Fruit fly (Drosophila melanogaster): ENCODE results near the gene Jhbp4.

DNA sequence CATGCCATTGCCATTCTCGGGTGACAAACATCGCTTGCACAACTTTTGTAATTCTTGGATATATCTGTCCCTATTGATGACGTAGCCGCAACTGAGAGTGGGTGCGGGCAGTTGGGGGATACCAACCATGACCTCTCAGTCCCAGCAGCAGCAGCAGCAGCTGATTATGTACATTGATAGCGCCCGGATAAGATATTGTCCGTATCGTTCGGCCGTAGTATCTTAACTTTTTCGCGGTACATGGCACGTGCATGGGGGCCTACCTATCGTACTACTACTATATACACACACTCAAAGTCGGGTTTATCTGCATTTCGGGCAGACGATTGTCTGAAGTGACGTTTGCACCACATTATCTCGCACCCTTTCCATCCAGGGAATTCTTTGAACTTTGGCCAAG lies 28.7 kb upstream of the Jhbp4 start:
- TF ChIP-seq CG8478 (optimal IDR thresholded peaks at IDR 0.05) (no peak), CTCF (optimal IDR thresholded peaks at IDR 0.05) (no peak)
